Fruit fly (Drosophila melanogaster): ENCODE results near the gene CG34447.

Gene CG34447

DNA sequence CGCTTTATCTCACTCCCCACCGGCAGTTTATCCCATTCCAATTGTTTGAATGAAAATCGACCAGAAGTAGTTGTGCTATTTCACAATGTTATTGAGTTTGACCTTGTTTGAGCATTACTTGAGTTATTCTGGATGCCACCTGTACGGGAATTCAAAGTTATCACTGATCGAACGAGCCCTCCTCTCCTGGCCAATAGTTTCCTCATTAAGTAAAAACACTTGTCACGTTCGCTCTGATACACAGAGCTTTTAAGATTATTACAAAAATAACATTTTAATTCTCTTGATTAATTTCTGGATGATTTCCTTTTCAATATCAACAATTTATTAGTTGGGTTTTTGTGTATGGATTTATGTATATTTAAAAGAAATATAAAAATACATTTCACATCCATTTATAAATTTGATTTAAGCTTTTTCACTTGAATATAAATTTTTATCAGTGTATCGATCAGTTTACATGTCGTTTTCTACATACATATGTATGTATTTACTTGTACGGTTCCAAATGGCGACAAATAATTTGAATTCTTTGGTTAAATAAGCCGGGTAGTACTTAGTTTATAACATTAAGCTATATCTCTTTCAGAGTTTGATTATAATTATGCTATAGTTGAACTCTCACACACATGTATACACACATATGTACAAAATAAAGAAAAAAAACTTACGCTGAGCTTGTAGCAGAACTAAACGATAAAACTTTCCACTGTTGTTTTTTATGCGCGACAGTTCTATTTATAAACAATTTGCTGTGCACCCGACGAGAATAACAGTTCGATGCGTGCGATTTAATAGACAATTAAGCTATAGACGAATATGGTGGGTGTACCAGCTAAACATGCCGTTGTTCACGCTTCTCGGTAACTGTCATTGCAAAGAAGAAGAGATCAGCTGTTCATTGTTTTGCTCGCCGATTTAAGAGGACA lies 45.7 kb downstream of the CG34447 start, which contains the start of the genes CG3609 and CG15390 (continued):
- TF ChIP-seq B-H1 (GFP tag; IDR thresholded peaks at IDR 0.05): peak; percentile 66
- TF ChIP-seq Scr (GFP tag; IDR thresholded peaks at IDR 0.05; ENCODE audit: partially characterized antibody): peak; percentile 16; the same call in 1 of the 2 replicates
- TF ChIP-seq CHES-1-like (GFP tag; optimal IDR thresholded peaks at IDR 0.05): peak; percentile 94
- peak; percentile 33 for TF ChIP-seq Sry-β (GFP tag; optimal IDR thresholded peaks at IDR 0.05)
- peak; percentile 70 for TF ChIP-seq Meics (GFP tag; optimal IDR thresholded peaks at IDR 0.05)
- TF ChIP-seq CG34376 (GFP tag; optimal IDR thresholded peaks at IDR 0.05): peak; percentile 88
- peak; percentile 77 for TF ChIP-seq CG17612 (GFP tag; IDR thresholded peaks at IDR 0.05)
- no peak for TF ChIP-seq gt (GFP tag; IDR thresholded peaks at IDR 0.05)
- peak; percentile 33; the same call in 1 of the 3 replicates for TF ChIP-seq CG7357 (GFP tag; IDR thresholded peaks at IDR 0.05)
- peak; percentile 33 for TF ChIP-seq CG6813 (GFP tag; optimal IDR thresholded peaks at IDR 0.05)
- TF ChIP-seq CG3838 (GFP tag; optimal IDR thresholded peaks at IDR 0.05): peak; percentile 9
- TF ChIP-seq tio (GFP tag; optimal IDR thresholded peaks at IDR 0.05): peak; percentile 23
- TF ChIP-seq slp2 (GFP tag; optimal IDR thresholded peaks at IDR 0.05): peak; percentile 69
- TF ChIP-seq CG5245 (GFP tag; optimal IDR thresholded peaks at IDR 0.05): peak; percentile 88
- peak; percentile 83 to 92 for TF ChIP-seq Pdp1 (GFP tag; optimal IDR thresholded peaks at IDR 0.05)
- TF ChIP-seq chm (GFP tag; IDR thresholded peaks at IDR 0.05): peak; percentile 90
- TF ChIP-seq CG11695 (GFP tag; IDR thresholded peaks at IDR 0.05): peak; percentile 65
- peak; percentile 88 for TF ChIP-seq Xbp1 (GFP tag; optimal IDR thresholded peaks at IDR 0.05)
- TF ChIP-seq CG15011 (GFP tag; optimal IDR thresholded peaks at IDR 0.05): no peak
- TF ChIP-seq onecut (GFP tag; IDR thresholded peaks at IDR 0.05): peak; percentile 72
- TF ChIP-seq Hmx (GFP tag; optimal IDR thresholded peaks at IDR 0.05): peak; percentile 50
- peak; percentile 71 for TF ChIP-seq bcd (GFP tag; optimal IDR thresholded peaks at IDR 0.05)
- TF ChIP-seq CG16813 (GFP tag; IDR thresholded peaks at IDR 0.05; ENCODE audit: partially characterized antibody): no peak
- TF ChIP-seq cwo (GFP tag; optimal IDR thresholded peaks at IDR 0.05): peak; percentile 8
- TF ChIP-seq Atf3 (GFP tag; optimal IDR thresholded peaks at IDR 0.05): peak; percentile 81
- peak; percentile 57 for TF ChIP-seq trh (GFP tag; optimal IDR thresholded peaks at IDR 0.05)
- TF ChIP-seq CG13775 (GFP tag; optimal IDR thresholded peaks at IDR 0.05): peak; percentile 41
- TF ChIP-seq dati (GFP tag; IDR thresholded peaks at IDR 0.05): peak; percentile 74; the same call in 1 of the 2 replicates
- peak; percentile 69 for TF ChIP-seq CG31441 (GFP tag; IDR thresholded peaks at IDR 0.05)
- TF ChIP-seq tx (GFP tag; optimal IDR thresholded peaks at IDR 0.05): peak; percentile 81
- TF ChIP-seq Asciz (GFP tag; optimal IDR thresholded peaks at IDR 0.05): peak; percentile 29
- TF ChIP-seq CG15269 (tag; optimal IDR thresholded peaks at IDR 0.05): peak; percentile 77
- TF ChIP-seq kah (GFP tag; optimal IDR thresholded peaks at IDR 0.05): peak; percentile 6
- TF ChIP-seq CG16815 (GFP tag; optimal IDR thresholded peaks at IDR 0.05): peak; percentile 48
- peak; percentile 51 for TF ChIP-seq corto (GFP tag; optimal IDR thresholded peaks at IDR 0.05)
- TF ChIP-seq Mrtf (GFP tag; IDR thresholded peaks at IDR 0.05): peak; percentile 82; the same call in 2 of the 3 replicates
- peak; percentile 45 for TF ChIP-seq ewg (GFP tag; optimal IDR thresholded peaks at IDR 0.05)
- TF ChIP-seq Spps (tag; optimal IDR thresholded peaks at IDR 0.05): no peak
- peak; percentile 28 for TF ChIP-seq CG18764 (GFP tag; optimal IDR thresholded peaks at IDR 0.05)
- TF ChIP-seq CG6791 (GFP tag; IDR thresholded peaks at IDR 0.05; ENCODE audit: partially characterized antibody): peak; percentile 39; the same call in 1 of the 3 replicates
- TF ChIP-seq Mad (GFP tag; optimal IDR thresholded peaks at IDR 0.05): peak; percentile 83
- TF ChIP-seq CG14965 (GFP tag; optimal IDR thresholded peaks at IDR 0.05; ENCODE audit: borderline replicate concordance): peak; percentile 65
- TF ChIP-seq zf30C (GFP tag; optimal IDR thresholded peaks at IDR 0.05): peak; percentile 11
- TF ChIP-seq grn (GFP tag; optimal IDR thresholded peaks at IDR 0.05): peak; percentile 40
- peak; percentile 25; the same call in 1 of the 3 replicates for TF ChIP-seq Opbp (GFP tag; IDR thresholded peaks at IDR 0.05; ENCODE audit: partially characterized antibody)
- peak; percentile 86 for TF ChIP-seq CG8924 (tag; optimal IDR thresholded peaks at IDR 0.05)
- TF ChIP-seq CG13424 (tag; optimal IDR thresholded peaks at IDR 0.05): peak; percentile 72

Measured in whole organism, embryonic.